Fruit fly (Drosophila melanogaster) whole organism, embryonic: ENCODE measurements around the gene CG46397.

Experiments used
- ATbp ChIP-seq: fragments of 200-800 bp; sonication (Bioruptor generic); optimal IDR thresholded peaks from 2 replicates; lab custom pipeline; 2017; ENCODE audit warnings: missing biosample characterization, mild to moderate bottlenecking, missing genetic modification characterization, missing genetic modification reagents
- Aef1 ChIP-seq: fragments of 200-800 bp; sonication (Bioruptor generic); IDR thresholded peaks from 3 replicates; pipeline ENCODE4 v1.3.6; 2022; ENCODE audit warnings: missing biosample characterization, missing genetic modification characterization
- CG10274 ChIP-seq: fragments of 200-800 bp; sonication (Bioruptor generic); optimal IDR thresholded peaks from 3 replicates; lab custom pipeline; 2017; ENCODE audit warnings: missing biosample characterization, mild to moderate bottlenecking, missing genetic modification characterization
- CG11504 ChIP-seq: fragments of 200-800 bp; sonication (Bioruptor generic); optimal IDR thresholded peaks from 3 replicates; lab custom pipeline; 2019; ENCODE audit warnings: missing biosample characterization, mild to moderate bottlenecking, missing genetic modification characterization, moderate library complexity
- CG11695 ChIP-seq: fragments of 200-800 bp; sonication (Bioruptor generic); IDR thresholded peaks from 3 replicates; pipeline ENCODE4 v1.3.6; 2022; ENCODE audit warnings: missing biosample characterization, missing genetic modification characterization
- CG12744 ChIP-seq: fragments of 200-800 bp; sonication (Bioruptor generic); optimal IDR thresholded peaks from 2 replicates; lab custom pipeline; 2016; ENCODE audit warnings: missing biosample characterization, missing genetic modification characterization
- CG14441 ChIP-seq: fragments of 200-800 bp; sonication (Bioruptor generic); IDR thresholded peaks from 2 replicates; pipeline ENCODE4 v1.3.6; 2022; ENCODE audit warnings: missing biosample characterization, missing genetic modification characterization
- CG1647 ChIP-seq: fragments of 200-800 bp; sonication (Bioruptor generic); optimal IDR thresholded peaks from 3 replicates; lab custom pipeline; 2016; ENCODE audit warnings: missing biosample characterization, missing genetic modification characterization
- CG16815 ChIP-seq: fragments of 200-800 bp; sonication (Bioruptor generic); optimal IDR thresholded peaks from 3 replicates; lab custom pipeline; 2017; ENCODE audit warnings: missing biosample characterization, mild to moderate bottlenecking, missing genetic modification characterization
- CG2202 ChIP-seq: fragments of 200-800 bp; sonication (Bioruptor generic); optimal IDR thresholded peaks from 2 replicates; lab custom pipeline; 2018; ENCODE audit warnings: missing biosample characterization, mild to moderate bottlenecking, missing genetic modification characterization
- CG2712 ChIP-seq: fragments of 200-800 bp; optimal IDR thresholded peaks from 3 replicates; lab custom pipeline; 2019; ENCODE audit warnings: missing biosample characterization, mild to moderate bottlenecking, missing genetic modification characterization, moderate library complexity
- CG30431 ChIP-seq: fragments of 200-800 bp; sonication (Bioruptor generic); optimal IDR thresholded peaks from 2 replicates; lab custom pipeline; 2017; ENCODE audit warnings: missing biosample characterization, missing genetic modification characterization
- CG3163 ChIP-seq: fragments of 200-800 bp; sonication (Bioruptor generic); optimal IDR thresholded peaks from 3 replicates; lab custom pipeline; 2016; ENCODE audit warnings: missing biosample characterization, missing genetic modification characterization
- CG3281 ChIP-seq: fragments of 200-800 bp; sonication (Bioruptor generic); optimal IDR thresholded peaks from 3 replicates; lab custom pipeline; 2017; ENCODE audit warnings: missing biosample characterization, mild to moderate bottlenecking, missing genetic modification characterization
- CG4360 ChIP-seq: fragments of 200-800 bp; sonication (Bioruptor generic); IDR thresholded peaks from 2 replicates; pipeline ENCODE4 v1.3.6; 2022; ENCODE audit warnings: missing biosample characterization, missing genetic modification characterization
- CG4820 ChIP-seq: fragments of 200-800 bp; sonication (Bioruptor generic); optimal IDR thresholded peaks from 3 replicates; lab custom pipeline; 2016; ENCODE audit warnings: missing biosample characterization, missing genetic modification characterization
- CG7271 ChIP-seq: fragments of 200-800 bp; sonication (Bioruptor generic); optimal IDR thresholded peaks from 2 replicates; lab custom pipeline; 2018; ENCODE audit warnings: missing biosample characterization, mild to moderate bottlenecking, missing genetic modification characterization, moderate library complexity
- CG7786 ChIP-seq: fragments of 200-800 bp; sonication (Bioruptor generic); optimal IDR thresholded peaks from 2 replicates; lab custom pipeline; 2016; ENCODE audit warnings: missing biosample characterization, missing genetic modification characterization
- CG7839 ChIP-seq: fragments of 200-800 bp; sonication (Bioruptor generic); optimal IDR thresholded peaks from 3 replicates; lab custom pipeline; 2018; ENCODE audit warnings: missing biosample characterization, mild to moderate bottlenecking, missing genetic modification characterization, moderate library complexity
- CG8359 ChIP-seq: fragments of 200-800 bp; sonication (Bioruptor generic); optimal IDR thresholded peaks from 2 replicates; lab custom pipeline; 2017; ENCODE audit warnings: missing biosample characterization, mild to moderate bottlenecking, missing genetic modification characterization, borderline replicate concordance
- CG8924 ChIP-seq: fragments of 200-800 bp; optimal IDR thresholded peaks from 3 replicates; lab custom pipeline; 2019; ENCODE audit warnings: missing biosample characterization, mild to moderate bottlenecking, missing genetic modification characterization, moderate library complexity
- CG9727 ChIP-seq: fragments of 200-800 bp; sonication (Bioruptor generic); optimal IDR thresholded peaks from 3 replicates; lab custom pipeline; 2017; ENCODE audit warnings: missing biosample characterization, mild to moderate bottlenecking, missing genetic modification characterization
- CG9876 ChIP-seq: fragments of 200-800 bp; sonication (Bioruptor generic); optimal IDR thresholded peaks from 2 replicates; lab custom pipeline; 2016; ENCODE audit warnings: missing biosample characterization, missing genetic modification characterization
- CoRest ChIP-seq: fragments of 200-800 bp; sonication (Bioruptor generic); optimal IDR thresholded peaks from 3 replicates; lab custom pipeline; 2018; ENCODE audit warnings: missing biosample characterization, mild to moderate bottlenecking, missing genetic modification characterization, moderate library complexity
- Dek ChIP-seq: fragments of 200-800 bp; sonication (Bioruptor generic); optimal IDR thresholded peaks from 3 replicates; lab custom pipeline; 2019; ENCODE audit warnings: missing biosample characterization, mild to moderate bottlenecking, missing genetic modification characterization, moderate library complexity
- Dref ChIP-seq: fragments of 200-800 bp; sonication (Bioruptor generic); IDR thresholded peaks from 2 replicates; pipeline ENCODE4 v1.3.6; 2022; ENCODE audit warnings: missing biosample characterization, missing genetic modification characterization
- E2f1 ChIP-seq: fragments of 200-800 bp; sonication (Bioruptor generic); IDR thresholded peaks from 2 replicates; pipeline ENCODE4 v1.3.6; 2022; ENCODE audit warnings: missing biosample characterization, missing genetic modification characterization
- Elba2 ChIP-seq: fragments of 200-800 bp; sonication (Bioruptor generic); optimal IDR thresholded peaks from 3 replicates; lab custom pipeline; 2016; ENCODE audit warnings: missing biosample characterization, missing genetic modification characterization
- Gug ChIP-seq: fragments of 200-800 bp; sonication (Bioruptor generic); IDR thresholded peaks from 4 replicates; pipeline ENCODE4 v1.3.6; 2022; ENCODE audit warnings: missing biosample characterization, missing genetic modification characterization
- HHEX ChIP-seq: fragments of 200-800 bp; sonication (Bioruptor generic); optimal IDR thresholded peaks from 3 replicates; lab custom pipeline; 2017; ENCODE audit warnings: missing biosample characterization, mild to moderate bottlenecking, missing genetic modification characterization, missing genetic modification reagents
- Hmx ChIP-seq: fragments of 200-800 bp; sonication (Bioruptor generic); optimal IDR thresholded peaks from 2 replicates; lab custom pipeline; 2016; ENCODE audit warnings: missing biosample characterization, missing genetic modification characterization
- MBD-R2 ChIP-seq: fragments of 200-800 bp; sonication (Bioruptor generic); IDR thresholded peaks from 2 replicates; pipeline ENCODE4 v1.3.6; 2022; ENCODE audit warnings: missing biosample characterization, missing genetic modification characterization
- MTF-1 ChIP-seq: fragments of 200-800 bp; sonication (Bioruptor generic); optimal IDR thresholded peaks from 2 replicates; lab custom pipeline; 2018; ENCODE audit warnings: missing biosample characterization, mild to moderate bottlenecking, missing genetic modification characterization, borderline replicate concordance
- bcd ChIP-seq: fragments of 200-800 bp; sonication (Bioruptor generic); optimal IDR thresholded peaks from 2 replicates; lab custom pipeline; 2017; ENCODE audit warnings: missing biosample characterization, mild to moderate bottlenecking, missing genetic modification characterization
- caup ChIP-seq: fragments of 200-800 bp; sonication (Bioruptor generic); optimal IDR thresholded peaks from 3 replicates; lab custom pipeline; 2017; ENCODE audit warnings: missing biosample characterization, mild to moderate bottlenecking, missing genetic modification characterization, moderate library complexity; ENCODE audit not compliant: severe bottlenecking
- corto ChIP-seq: fragments of 200-800 bp; sonication (Bioruptor generic); optimal IDR thresholded peaks from 2 replicates; lab custom pipeline; 2016; ENCODE audit warnings: missing biosample characterization, mild to moderate bottlenecking, missing genetic modification characterization, moderate library complexity
- emc ChIP-seq: fragments of 200-800 bp; sonication (Bioruptor generic); optimal IDR thresholded peaks from 2 replicates; lab custom pipeline; 2016; ENCODE audit warnings: missing biosample characterization, missing genetic modification characterization
- fd64A ChIP-seq: fragments of 200-800 bp; sonication (Bioruptor generic); optimal IDR thresholded peaks from 3 replicates; lab custom pipeline; 2018; ENCODE audit warnings: missing biosample characterization, mild to moderate bottlenecking, missing genetic modification characterization
- lab ChIP-seq: fragments of 200-800 bp; sonication (Bioruptor generic); optimal IDR thresholded peaks from 3 replicates; lab custom pipeline; 2017; ENCODE audit warnings: missing biosample characterization, missing genetic modification characterization, mild to moderate bottlenecking, moderate library complexity, missing genetic modification reagents
- peb ChIP-seq: fragments of 200-800 bp; sonication (Bioruptor generic); IDR thresholded peaks from 2 replicates; pipeline ENCODE4 v1.3.6; 2022; ENCODE audit warnings: missing biosample characterization, missing genetic modification characterization
- pfk ChIP-seq: fragments of 200-800 bp; sonication (Bioruptor generic); optimal IDR thresholded peaks from 2 replicates; lab custom pipeline; 2018; ENCODE audit warnings: missing biosample characterization, mild to moderate bottlenecking, missing genetic modification characterization, moderate library complexity
- psq ChIP-seq: fragments of 200-800 bp; sonication (Bioruptor generic); optimal IDR thresholded peaks from 2 replicates; lab custom pipeline; 2017; ENCODE audit warnings: missing biosample characterization, missing genetic modification characterization
- pum ChIP-seq: fragments of 200-800 bp; sonication (Bioruptor generic); optimal IDR thresholded peaks from 2 replicates; lab custom pipeline; 2016; ENCODE audit warnings: missing biosample characterization, missing genetic modification characterization
- salm ChIP-seq: fragments of 200-800 bp; sonication (Bioruptor generic); optimal IDR thresholded peaks from 2 replicates; lab custom pipeline; 2018; ENCODE audit warnings: missing biosample characterization, mild to moderate bottlenecking, missing genetic modification characterization
- seq ChIP-seq: fragments of 200-800 bp; sonication (Bioruptor generic); IDR thresholded peaks from 2 replicates; pipeline ENCODE4 v1.3.6; 2022; ENCODE audit warnings: missing biosample characterization, missing genetic modification characterization
- slbo ChIP-seq: fragments of 200-800 bp; sonication (Bioruptor generic); IDR thresholded peaks from 2 replicates; pipeline ENCODE4 v1.3.6; 2022; ENCODE audit warnings: missing biosample characterization, missing genetic modification characterization
- tgo ChIP-seq: fragments of 200-800 bp; sonication (Bioruptor generic); IDR thresholded peaks from 3 replicates; pipeline ENCODE4 v1.3.6; 2022; ENCODE audit warnings: missing biosample characterization, missing genetic modification characterization
- zfh2 ChIP-seq: fragments of 200-800 bp; sonication (Bioruptor generic); optimal IDR thresholded peaks from 2 replicates; lab custom pipeline; 2016; ENCODE audit warnings: missing biosample characterization, missing genetic modification characterization

The CG46397 gene

dm6 chr2L:8952194-8953037, 5.3 kb downstream of the CG46397 start (continued):
- TF ChIP-seq corto (GFP tag; lab: Kevin White, UChicago) (no peak), CG1647 (GFP tag; lab: Kevin White, UChicago) (no peak), CG11504 (tag; lab: Kevin White, UChicago) (peak; percentile 36), CG11695 (GFP tag; lab: Robert Waterston, UW) (0 out of 3 replicates have a peak, but pooled peaks have one; percentile 33), emc (GFP tag; lab: Kevin White, UChicago) (no peak), CG3281 (GFP tag; lab: Kevin White, UChicago) (peak; percentile 28), bcd (peak; percentile 38), Elba2 (GFP tag; lab: Kevin White, UChicago) (peak; percentile 26), E2f1 (peak; percentile 34; the same call in 1 of the 2 replicates), CG3163 (GFP tag; lab: Kevin White, UChicago) (peak; percentile 50), lab (peak; percentile 88), CG12744 (peak; percentile 41), Dek (tag; lab: Kevin White, UChicago) (peak; percentile 26), CG10274 (GFP tag; lab: Kevin White, UChicago) (no peak), Dref (GFP tag; lab: Robert Waterston, UW) (no peak), Aef1 (GFP tag; lab: Robert Waterston, UW) (peak; percentile 44; the same call in 2 of the 3 replicates), CoRest (tag; lab: Kevin White, UChicago) (peak; percentile 30), MBD-R2 (GFP tag; lab: Robert Waterston, UW) (peak; percentile 32; the same call in 1 of the 2 replicates), tgo (GFP tag; lab: Robert Waterston, UW) (peak; percentile 52; the same call in 2 of the 3 replicates), CG4360 (GFP tag; lab: Robert Waterston, UW) (peak; percentile 26; the same call in 1 of the 2 replicates), slbo (GFP tag; lab: Robert Waterston, UW) (peak; percentile 71), CG7839 (tag; lab: Kevin White, UChicago) (peak; percentile 51), MTF-1 (GFP tag; lab: Kevin White, UChicago) (no peak), CG4820 (GFP tag; lab: Kevin White, UChicago) (peak; percentile 14), CG9727 (GFP tag; lab: Kevin White, UChicago) (peak; percentile 36), zfh2 (GFP tag; lab: Kevin White, UChicago) (peak; percentile 37), CG14441 (GFP tag; lab: Robert Waterston, UW) (peak; percentile 56), pfk (no peak), peb (no peak), CG9876 (GFP tag; lab: Kevin White, UChicago) (peak; percentile 39), pum (GFP tag; lab: Kevin White, UChicago) (peak; percentile 36), fd64A (GFP tag; lab: Kevin White, UChicago) (no peak), CG7271 (tag; lab: Kevin White, UChicago) (no peak), ATbp (peak; percentile 14), CG2202 (peak; percentile 27), salm (tag; lab: Kevin White, UChicago) (no peak), psq (GFP tag; lab: Kevin White, UChicago) (no peak), CG8359 (GFP tag; lab: Kevin White, UChicago) (no peak), CG2712 (peak; percentile 61), CG30431 (GFP tag; lab: Kevin White, UChicago) (no peak), caup (GFP tag; lab: Kevin White, UChicago) (peak; percentile 38), CG8924 (peak; percentile 34), seq (GFP tag; lab: Robert Waterston, UW) (0 out of 2 replicates have a peak, but pooled peaks have one; percentile 24), CG7786 (peak; percentile 68), Gug (GFP tag; lab: Robert Waterston, UW) (peak; percentile 46; the same call in 2 of the 4 replicates), HHEX (GFP tag; lab: Kevin White, UChicago) (peak; percentile 52), CG16815 (GFP tag; lab: Kevin White, UChicago) (peak; percentile 27), Hmx (GFP tag; lab: Kevin White, UChicago) (no peak)
